Worm (Caenorhabditis elegans) whole organism, L4 larva: Measurements from ENCODE around the gene srd-2.

Experiments used
- D1046.2 ChIP-seq: fragments of 200-800 bp; sonication (Bioruptor generic); IDR thresholded peaks from 2 replicates; pipeline ENCODE4 v1.3.6; 2022; ENCODE audit warnings: missing genetic modification characterization, missing compliant biosample characterization
- F26F4.8 ChIP-seq: fragments of 200-800 bp; sonication (Bioruptor generic); conservative IDR thresholded peaks from 2 replicates; pipeline ENCODE4 v1.3.6; 2022; ENCODE audit warnings: missing genetic modification characterization, missing compliant biosample characterization
- R02D3.7 ChIP-seq: fragments of 150-350 bp; sonication (generic microtip); optimal IDR thresholded peaks from 3 replicates; lab custom pipeline; 2014; ENCODE audit warnings: missing biosample characterization, missing genetic modification characterization
- T20F7.1 ChIP-seq: fragments of 200-800 bp; sonication (Bioruptor generic); optimal IDR thresholded peaks from 2 replicates; lab custom pipeline; 2018; ENCODE audit warnings: mild to moderate bottlenecking, missing genetic modification characterization, missing compliant biosample characterization
- T26A8.4 ChIP-seq: fragments of 200-800 bp; sonication (Bioruptor generic); IDR thresholded peaks from 2 replicates; pipeline ENCODE4 v1.3.6; 2022; ENCODE audit warnings: missing genetic modification characterization, missing compliant biosample characterization
- Y105C5A.15 ChIP-seq: fragments of 200-800 bp; sonication (Bioruptor generic); IDR thresholded peaks from 2 replicates; pipeline ENCODE4 v1.3.6; 2022; ENCODE audit warnings: missing genetic modification characterization, missing compliant biosample characterization
- ZK337.2 ChIP-seq: fragments of 200-800 bp; sonication (Bioruptor generic); IDR thresholded peaks from 2 replicates; pipeline ENCODE4 v1.3.6; 2022; ENCODE audit warnings: missing genetic modification reagents, missing genetic modification characterization, missing compliant biosample characterization
- aha-1 ChIP-seq: fragments of 150-350 bp; peaks from one replicate; lab custom pipeline; 2014; ENCODE audit warnings: missing biosample characterization, missing genetic modification characterization
- arid-1 ChIP-seq: fragments of 200-800 bp; sonication (Bioruptor generic); conservative IDR thresholded peaks from 2 replicates; pipeline ENCODE4 v1.3.6; 2022; ENCODE audit warnings: missing genetic modification reagents, missing genetic modification characterization, missing compliant biosample characterization
- attf-4 ChIP-seq: sonication (generic microtip); optimal IDR thresholded peaks from 3 replicates; lab custom pipeline; 2017; ENCODE audit warnings: missing biosample characterization, missing genetic modification characterization
- ceh-20 ChIP-seq: fragments of 200-800 bp; sonication (Bioruptor generic); IDR thresholded peaks from 2 replicates; pipeline ENCODE4 v1.3.6; 2022; ENCODE audit warnings: missing genetic modification reagents, missing genetic modification characterization, missing compliant biosample characterization
- ceh-28 ChIP-seq: fragments of 150-350 bp; optimal IDR thresholded peaks from 2 replicates; lab custom pipeline; 2014; ENCODE audit warnings: missing biosample characterization, missing genetic modification reagents, missing genetic modification characterization
- ceh-32 ChIP-seq: sonication (generic microtip); optimal IDR thresholded peaks from 2 replicates; lab custom pipeline; 2016; ENCODE audit warnings: mild to moderate bottlenecking, missing genetic modification characterization, missing compliant biosample characterization; ENCODE audit not compliant: poor library complexity
- ceh-62 ChIP-seq: sonication (generic microtip); optimal IDR thresholded peaks from 2 replicates; lab custom pipeline; 2017; ENCODE audit warnings: missing biosample characterization, missing genetic modification characterization
- ceh-82 ChIP-seq: sonication (generic microtip); optimal IDR thresholded peaks from 2 replicates; lab custom pipeline; 2017; ENCODE audit warnings: missing biosample characterization, missing genetic modification characterization
- cey-2 ChIP-seq: sonication (generic microtip); optimal IDR thresholded peaks from 3 replicates; lab custom pipeline; 2017; ENCODE audit warnings: missing genetic modification characterization, mild to moderate bottlenecking, missing compliant biosample characterization, antibody characterized with exemption, borderline replicate concordance; ENCODE audit not compliant: insufficient read depth
- ctbp-1 ChIP-seq: fragments of 200-800 bp; sonication (Bioruptor generic); IDR thresholded peaks from 2 replicates; pipeline ENCODE4 v1.3.6; 2022; ENCODE audit warnings: missing genetic modification reagents, missing genetic modification characterization, missing compliant biosample characterization
- dmd-6 ChIP-seq: fragments of 200-800 bp; sonication (Bioruptor generic); IDR thresholded peaks from 2 replicates; pipeline ENCODE4 v1.3.6; 2022; ENCODE audit warnings: missing genetic modification reagents, missing genetic modification characterization, missing compliant biosample characterization
- dmd-8 ChIP-seq: fragments of 200-800 bp; sonication (Bioruptor generic); IDR thresholded peaks from 2 replicates; pipeline ENCODE4 v1.3.6; 2022; ENCODE audit warnings: missing genetic modification characterization, missing compliant biosample characterization
- dmd-9 ChIP-seq: fragments of 200-800 bp; sonication (Bioruptor generic); IDR thresholded peaks from 2 replicates; pipeline ENCODE4 v1.3.6; 2022; ENCODE audit warnings: missing genetic modification reagents, missing genetic modification characterization, missing compliant biosample characterization
- dpl-1 ChIP-seq: fragments of 150-350 bp; optimal IDR thresholded peaks from 2 replicates; lab custom pipeline; 2014; ENCODE audit warnings: missing biosample characterization, missing genetic modification reagents, missing genetic modification characterization
- fkh-10 ChIP-seq: fragments of 150-350 bp; optimal IDR thresholded peaks from 2 replicates; lab custom pipeline; 2014; ENCODE audit warnings: missing biosample characterization, missing genetic modification reagents, missing genetic modification characterization
- fos-1 ChIP-seq: fragments of 150-350 bp; optimal IDR thresholded peaks from 2 replicates; lab custom pipeline; 2014; ENCODE audit warnings: missing biosample characterization, missing genetic modification characterization
- hlh-11 ChIP-seq: fragments of 200-800 bp; sonication (Bioruptor generic); optimal IDR thresholded peaks from 2 replicates; lab custom pipeline; 2018; ENCODE audit warnings: mild to moderate bottlenecking, missing genetic modification characterization, missing compliant biosample characterization
- hmg-1.1 ChIP-seq: fragments of 200-800 bp; sonication (Bioruptor generic); IDR thresholded peaks from 2 replicates; pipeline ENCODE4 v1.3.6; 2022; ENCODE audit warnings: missing genetic modification reagents, missing genetic modification characterization, missing compliant biosample characterization
- lin-1 ChIP-seq: fragments of 200-800 bp; sonication (Bioruptor generic); IDR thresholded peaks from 2 replicates; pipeline ENCODE4 v1.3.6; 2022; ENCODE audit warnings: missing genetic modification reagents, missing genetic modification characterization, missing compliant biosample characterization
- lin-29 ChIP-seq: fragments of 200-800 bp; sonication (Bioruptor generic); IDR thresholded peaks from 2 replicates; pipeline ENCODE4 v1.3.6; 2022; ENCODE audit warnings: missing genetic modification reagents, missing genetic modification characterization, missing compliant biosample characterization
- lin-38 ChIP-seq: fragments of 200-800 bp; sonication (Bioruptor generic); IDR thresholded peaks from 2 replicates; pipeline ENCODE4 v1.3.6; 2022; ENCODE audit warnings: missing genetic modification reagents, missing genetic modification characterization, missing compliant biosample characterization
- lsy-2 ChIP-seq, 2 experiments: fragments of 150-350 bp in 1 of 2; sonication (generic microtip) in 1 of 2; optimal IDR thresholded peaks; 2 replicates each; lab custom pipeline; 2014 to 2017; ENCODE audit warnings: missing biosample characterization in 2 of 2, missing genetic modification characterization in 2 of 2
- madf-5 ChIP-seq, 2 experiments: fragments of 200-800 bp; sonication (Bioruptor generic); IDR thresholded peaks; 2 replicates each; pipeline ENCODE4 v1.3.6; 2022; ENCODE audit warnings: missing compliant biosample characterization in 2 of 2, missing genetic modification characterization in 2 of 2
- mes-2 ChIP-seq: sonication (generic microtip); optimal IDR thresholded peaks from 2 replicates; lab custom pipeline; 2016; ENCODE audit warnings: missing genotype, mild to moderate bottlenecking, missing genetic modification characterization, missing compliant biosample characterization; ENCODE audit not compliant: poor library complexity, severe bottlenecking
- mxl-2 ChIP-seq: fragments of 200-800 bp; sonication (Bioruptor generic); conservative IDR thresholded peaks from 2 replicates; pipeline ENCODE4 v1.3.6; 2022; ENCODE audit warnings: missing genetic modification reagents, missing genetic modification characterization, missing compliant biosample characterization
- nhr-10 ChIP-seq: fragments of 150-350 bp; optimal IDR thresholded peaks from 2 replicates; lab custom pipeline; 2014; ENCODE audit warnings: missing biosample characterization, missing genetic modification characterization
- nhr-25 ChIP-seq: sonication (generic microtip); optimal IDR thresholded peaks from 2 replicates; lab custom pipeline; 2017; ENCODE audit warnings: missing genetic modification characterization, mild to moderate bottlenecking, missing compliant biosample characterization, antibody characterized with exemption, moderate library complexity, borderline replicate concordance; ENCODE audit not compliant: insufficient read depth
- nhr-41 ChIP-seq: fragments of 200-800 bp; sonication (Bioruptor generic); IDR thresholded peaks from 2 replicates; pipeline ENCODE4 v1.3.6; 2022; ENCODE audit warnings: missing genetic modification reagents, missing genetic modification characterization, missing compliant biosample characterization
- nhr-42 ChIP-seq: fragments of 200-800 bp; sonication (Bioruptor generic); IDR thresholded peaks from 2 replicates; pipeline ENCODE4 v1.3.6; 2022; ENCODE audit warnings: missing genetic modification characterization, missing compliant biosample characterization
- nhr-48 ChIP-seq: sonication (generic microtip); optimal IDR thresholded peaks from 2 replicates; lab custom pipeline; 2016; ENCODE audit warnings: mild to moderate bottlenecking, missing genetic modification characterization, missing compliant biosample characterization
- nhr-6 ChIP-seq: fragments of 150-350 bp; optimal IDR thresholded peaks from 2 replicates; lab custom pipeline; 2014; ENCODE audit warnings: missing biosample characterization, missing genetic modification characterization
- nhr-76 ChIP-seq: fragments of 150-350 bp; optimal IDR thresholded peaks from 2 replicates; lab custom pipeline; 2014; ENCODE audit warnings: missing biosample characterization, missing genetic modification characterization
- pha-4 ChIP-seq, 2 experiments: fragments of 150-350 bp in 1 of 2; fragments of 200-800 bp in 1 of 2; sonication (Bioruptor generic) in 1 of 2; IDR thresholded peaks in 1 of 2; optimal IDR thresholded peaks in 1 of 2; 2 replicates each; pipeline versions ENCODE4 v1.3.6 to Lab custom; 2014 to 2022; ENCODE audit warnings: missing genetic modification characterization in 2 of 2, missing genetic modification reagents in 2 of 2, missing biosample characterization in 1 of 2, missing compliant biosample characterization in 1 of 2
- rbr-2 ChIP-seq: sonication (generic microtip); optimal IDR thresholded peaks from 2 replicates; lab custom pipeline; 2016; ENCODE audit warnings: missing genotype, missing genetic modification characterization, missing compliant biosample characterization
- set-16 ChIP-seq: fragments of 200-800 bp; sonication (Bioruptor generic); IDR thresholded peaks from 2 replicates; pipeline ENCODE4 v1.3.6; 2022; ENCODE audit warnings: missing genetic modification reagents, missing genetic modification characterization, missing compliant biosample characterization
- snpc-1.2 ChIP-seq: fragments of 200-800 bp; sonication (Bioruptor generic); IDR thresholded peaks from 2 replicates; pipeline ENCODE4 v1.3.6; 2022; ENCODE audit warnings: missing genetic modification reagents, missing genetic modification characterization, missing compliant biosample characterization
- spr-3 ChIP-seq: fragments of 200-800 bp; sonication (Bioruptor generic); optimal IDR thresholded peaks from 2 replicates; lab custom pipeline; 2018; ENCODE audit warnings: mild to moderate bottlenecking, missing genetic modification characterization, missing compliant biosample characterization
- tra-1 ChIP-seq: fragments of 200-800 bp; sonication (Bioruptor generic); IDR thresholded peaks from 2 replicates; pipeline ENCODE4 v1.3.6; 2022; ENCODE audit warnings: missing genetic modification reagents, missing genetic modification characterization, missing compliant biosample characterization
- vab-7 ChIP-seq: fragments of 200-800 bp; sonication (Bioruptor generic); IDR thresholded peaks from 2 replicates; pipeline ENCODE4 v1.3.6; 2022; ENCODE audit warnings: missing genetic modification reagents, missing genetic modification characterization, missing compliant biosample characterization
- zfp-2 ChIP-seq: sonication (generic microtip); optimal IDR thresholded peaks from 2 replicates; lab custom pipeline; 2016; ENCODE audit warnings: mild to moderate bottlenecking, missing genetic modification characterization, missing compliant biosample characterization
- ztf-11 ChIP-seq: fragments of 150-350 bp; optimal IDR thresholded peaks from 2 replicates; lab custom pipeline; 2014; ENCODE audit warnings: missing biosample characterization, missing genetic modification characterization

srd-2 gene

DNA sequence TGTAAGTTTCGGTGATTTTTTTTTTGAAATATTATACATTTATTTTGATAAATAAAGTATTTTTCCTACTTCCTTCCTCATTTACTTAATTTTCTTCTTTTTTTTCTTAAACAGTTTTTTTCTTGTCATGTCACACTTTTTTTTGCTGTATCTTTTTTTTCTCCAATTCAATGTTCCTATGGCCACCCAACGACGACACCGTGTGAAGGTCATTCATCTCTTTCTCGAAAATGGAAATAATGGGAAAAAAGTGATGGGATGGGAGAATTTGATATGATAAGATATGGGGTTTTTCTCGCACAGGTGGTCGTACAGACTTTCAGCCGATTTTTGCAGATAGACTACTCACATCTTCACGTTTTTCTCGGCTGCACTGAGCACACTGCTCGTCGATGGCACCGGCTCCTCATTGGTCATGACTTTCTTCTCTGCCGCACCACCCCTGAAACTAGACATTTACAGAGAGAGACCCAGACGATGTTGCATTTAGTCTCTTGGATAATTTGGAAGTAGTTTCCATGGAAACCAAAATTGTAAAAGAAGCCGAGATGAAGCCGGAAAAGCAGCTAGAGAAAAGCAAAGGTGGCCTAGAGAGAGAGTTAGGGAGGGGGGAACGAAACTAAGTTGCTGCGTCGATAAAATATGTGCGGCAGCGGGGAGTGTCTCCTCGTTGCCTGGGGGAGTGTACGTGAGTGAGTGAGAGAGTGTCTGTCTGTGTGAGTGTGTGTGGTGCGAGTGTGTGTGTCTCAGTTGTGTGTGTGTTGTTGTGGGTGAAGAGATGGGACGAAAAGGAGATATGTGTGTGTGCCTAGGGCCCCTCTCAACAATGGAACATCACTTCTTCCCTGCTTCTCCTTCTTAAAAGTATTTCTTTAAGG lies 18.6 kb downstream of the srd-2 start, which contains the start of gene daf-19 (continued):
- 0 out of 2 replicates have a peak, but pooled peaks have one; percentile 56 for TF ChIP-seq T26A8.4 (GFP tag; lab: Robert Waterston, UW)
- 0 out of 2 replicates have a peak, but pooled peaks have one; percentile 13 for TF ChIP-seq pha-4 (GFP tag; IDR thresholded peaks at IDR 0.05; lab: Robert Waterston, UW)
- TF ChIP-seq pha-4 (tag; optimal IDR thresholded peaks at IDR 0.05; lab: Kevin White, UChicago) = no peak
- no peak for TF ChIP-seq lin-29
- TF ChIP-seq hlh-11 = peak; percentile 50
- TF ChIP-seq ceh-32 (tag; lab: Kevin White, UChicago) = no peak
- no peak for TF ChIP-seq ceh-28 (tag; lab: Kevin White, UChicago)
- peak; percentile 59 for TF ChIP-seq lin-38 (GFP tag; lab: Robert Waterston, UW)
- no peak for TF ChIP-seq nhr-76 (tag; lab: Kevin White, UChicago)
- TF ChIP-seq madf-5 (GFP tag; IDR thresholded peaks at IDR 0.05; lab: Robert Waterston, UW) = no peak
- peak; percentile 42 for TF ChIP-seq dmd-6 (GFP tag; lab: Robert Waterston, UW)
- peak; percentile 68 for TF ChIP-seq cey-2
- no peak for TF ChIP-seq Y105C5A.15 (GFP tag; lab: Robert Waterston, UW)
- peak; percentile 81 for TF ChIP-seq rbr-2 (tag; lab: Kevin White, UChicago)
- TF ChIP-seq R02D3.7 (tag; lab: Kevin White, UChicago) = no peak
- no peak for TF ChIP-seq ctbp-1 (GFP tag; lab: Robert Waterston, UW)
- TF ChIP-seq D1046.2 (GFP tag; lab: Robert Waterston, UW) = no peak
- TF ChIP-seq dpl-1 = peak; percentile 23
- no peak for TF ChIP-seq vab-7
- TF ChIP-seq mxl-2 (GFP tag; lab: Robert Waterston, UW) = no peak
- TF ChIP-seq dmd-8 (GFP tag; lab: Robert Waterston, UW) = no peak
- peak; percentile 16 to 74 for TF ChIP-seq lsy-2 (tag; optimal IDR thresholded peaks at IDR 0.05; lab: Kevin White, UChicago)
- no peak for TF ChIP-seq ceh-20 (GFP tag; lab: Robert Waterston, UW)
- peak; percentile 78 for TF ChIP-seq tra-1 (GFP tag; lab: Robert Waterston, UW)
- peak; percentile 51; the same call in 1 of the 2 replicates for TF ChIP-seq set-16 (GFP tag; lab: Robert Waterston, UW)
- TF ChIP-seq nhr-25 (tag; lab: Kevin White, UChicago) = no peak
- no peak for TF ChIP-seq nhr-41 (GFP tag; lab: Robert Waterston, UW)
- TF ChIP-seq nhr-10 (tag; lab: Kevin White, UChicago) = no peak
- TF ChIP-seq nhr-6 (tag; lab: Kevin White, UChicago) = peak; percentile 32
- TF ChIP-seq T20F7.1 (GFP tag; lab: Kevin White, UChicago) = no peak
- peak; percentile 65 for TF ChIP-seq mes-2 (tag; lab: Kevin White, UChicago)
- no peak for TF ChIP-seq ceh-82
- no peak for TF ChIP-seq spr-3 (GFP tag; lab: Kevin White, UChicago)
- TF ChIP-seq zfp-2 (tag; lab: Kevin White, UChicago) = no peak
- TF ChIP-seq ztf-11 (tag; lab: Kevin White, UChicago) = no peak
- TF ChIP-seq lin-1 = no peak; the same call in 1 of the 2 replicates
- no peak for TF ChIP-seq snpc-1.2 (GFP tag; lab: Robert Waterston, UW)
- TF ChIP-seq dmd-9 (GFP tag; lab: Robert Waterston, UW) = no peak
- TF ChIP-seq nhr-48 = no peak
- TF ChIP-seq arid-1 (GFP tag; lab: Robert Waterston, UW) = no peak; the same call in 1 of the 2 replicates
- no peak for TF ChIP-seq fos-1
- TF ChIP-seq F26F4.8 (GFP tag; lab: Robert Waterston, UW) = no peak
- TF ChIP-seq nhr-42 (GFP tag; lab: Robert Waterston, UW) = no peak
- TF ChIP-seq fkh-10 (GFP tag; lab: Kevin White, UChicago) = peak; percentile 5
- no peak for TF ChIP-seq ceh-62 (tag; lab: Kevin White, UChicago)
- TF ChIP-seq ZK337.2 (GFP tag; lab: Robert Waterston, UW) = no peak
- peak; percentile 91 for TF ChIP-seq aha-1
- no peak for TF ChIP-seq attf-4 (tag; lab: Kevin White, UChicago)
- TF ChIP-seq hmg-1.1 (GFP tag; lab: Robert Waterston, UW) = peak; percentile 79
